Fruit fly (Drosophila melanogaster): ENCODE data around the gene atms.

Gene atms

dm6 chr3R:4713775-4714360 is 36.0 kb upstream of the atms start, which contains the start of gene eIF3f1 (continued):
- no peak; the same call in 1 of the 2 replicates for TF ChIP-seq Drgx (GFP tag; IDR thresholded peaks at IDR 0.05)
- TF ChIP-seq ash1 (GFP tag; optimal IDR thresholded peaks at IDR 0.05): no peak
- peak; percentile 99 for TF ChIP-seq Opbp (GFP tag; IDR thresholded peaks at IDR 0.05; ENCODE audit: partially characterized antibody)
- no peak for TF ChIP-seq PHDP (tag; optimal IDR thresholded peaks at IDR 0.05)
- peak; percentile 94 for TF ChIP-seq CG2129 (GFP tag; IDR thresholded peaks at IDR 0.05; ENCODE audit: partially characterized antibody)
- TF ChIP-seq CG5245 (GFP tag; optimal IDR thresholded peaks at IDR 0.05): no peak
- TF ChIP-seq CG4404 (GFP tag; IDR thresholded peaks at IDR 0.05): no peak
- no peak for TF ChIP-seq sisA (GFP tag; IDR thresholded peaks at IDR 0.05)
- no peak for TF ChIP-seq CG8478 (optimal IDR thresholded peaks at IDR 0.05)
- TF ChIP-seq slbo (GFP tag; IDR thresholded peaks at IDR 0.05): peak; percentile 50; the same call in 1 of the 2 replicates
- TF ChIP-seq Six4 (GFP tag; optimal IDR thresholded peaks at IDR 0.05): no peak
- TF ChIP-seq Asciz (GFP tag; optimal IDR thresholded peaks at IDR 0.05): no peak
- TF ChIP-seq gsb-n (tag; optimal IDR thresholded peaks at IDR 0.05): no peak
- peak; percentile 99 for TF ChIP-seq amos (GFP tag; IDR thresholded peaks at IDR 0.05; ENCODE audit: partially characterized antibody)
- TF ChIP-seq CG34376 (GFP tag; optimal IDR thresholded peaks at IDR 0.05): peak; percentile 58
- no peak for TF ChIP-seq CG11504 (tag; optimal IDR thresholded peaks at IDR 0.05)
- no peak for TF ChIP-seq aop (GFP tag; IDR thresholded peaks at IDR 0.05)
- TF ChIP-seq sens-2 (GFP tag; IDR thresholded peaks at IDR 0.05): no peak
- TF ChIP-seq CG12299 (tag; optimal IDR thresholded peaks at IDR 0.05): no peak
- TF ChIP-seq maf-S (GFP tag; optimal IDR thresholded peaks at IDR 0.05): peak; percentile 15
- TF ChIP-seq H15 (GFP tag; IDR thresholded peaks at IDR 0.05): 0 out of 3 replicates have a peak, but pooled peaks have one; percentile 32
- no peak for TF ChIP-seq tll (GFP tag; optimal IDR thresholded peaks at IDR 0.05)
- peak; percentile 98 for TF ChIP-seq sna (GFP tag; IDR thresholded peaks at IDR 0.05; ENCODE audit: partially characterized antibody)
- TF ChIP-seq CG7745 (tag; optimal IDR thresholded peaks at IDR 0.05): no peak
- TF ChIP-seq CG1233 (GFP tag; optimal IDR thresholded peaks at IDR 0.05): no peak
- TF ChIP-seq sr (GFP tag; IDR thresholded peaks at IDR 0.05): no peak
- no peak for TF ChIP-seq cad (GFP tag; optimal IDR thresholded peaks at IDR 0.05)
- TF ChIP-seq Ravus (GFP tag; IDR thresholded peaks at IDR 0.05): no peak
- TF ChIP-seq Nf-YC (tag; optimal IDR thresholded peaks at IDR 0.05): no peak
- peak; percentile 45 for TF ChIP-seq her (GFP tag; optimal IDR thresholded peaks at IDR 0.05)
- no peak for TF ChIP-seq CG9727 (GFP tag; optimal IDR thresholded peaks at IDR 0.05)
- peak; percentile 60 for TF ChIP-seq CG6272 (GFP tag; IDR thresholded peaks at IDR 0.05)
- TF ChIP-seq cato (GFP tag; optimal IDR thresholded peaks at IDR 0.05; ENCODE audit: borderline replicate concordance): no peak
- no peak for TF ChIP-seq danr (GFP tag; IDR thresholded peaks at IDR 0.05)
- TF ChIP-seq Sry-δ (GFP tag; optimal IDR thresholded peaks at IDR 0.05): peak; percentile 95
- TF ChIP-seq H2.0 (GFP tag; IDR thresholded peaks at IDR 0.05): no peak
- TF ChIP-seq CG7786 (GFP tag; optimal IDR thresholded peaks at IDR 0.05): no peak
- TF ChIP-seq Atf6 (GFP tag; IDR thresholded peaks at IDR 0.05): peak; percentile 40; the same call in 1 of the 2 replicates
- no peak for TF ChIP-seq gcm (GFP tag; optimal IDR thresholded peaks at IDR 0.05)
- TF ChIP-seq bsh (GFP tag; optimal IDR thresholded peaks at IDR 0.05): no peak
- peak; percentile 18 for TF ChIP-seq CG4282 (GFP tag; optimal IDR thresholded peaks at IDR 0.05)
- TF ChIP-seq chn (GFP tag; optimal IDR thresholded peaks at IDR 0.05): no peak
- TF ChIP-seq Xrp1 (GFP tag; IDR thresholded peaks at IDR 0.05): peak; percentile 26; the same call in 1 of the 2 replicates
- TF ChIP-seq NK7.1 (GFP tag; optimal IDR thresholded peaks at IDR 0.05): no peak
- peak; percentile 3 for TF ChIP-seq CG30403 (GFP tag; optimal IDR thresholded peaks at IDR 0.05)
- no peak for TF ChIP-seq CG11093 (GFP tag; IDR thresholded peaks at IDR 0.05)
- TF ChIP-seq Abd-B (GFP tag; optimal IDR thresholded peaks at IDR 0.05): no peak
- TF ChIP-seq CG12236 (GFP tag; optimal IDR thresholded peaks at IDR 0.05): no peak
- TF ChIP-seq tio (GFP tag; optimal IDR thresholded peaks at IDR 0.05): no peak
- TF ChIP-seq CG17568 (GFP tag; optimal IDR thresholded peaks at IDR 0.05): no peak
- TF ChIP-seq CG1647 (GFP tag; optimal IDR thresholded peaks at IDR 0.05): no peak
